Fruit fly (Drosophila melanogaster) whole organism, embryonic: ENCODE results near the gene Gclc.

Experiments used
- Asciz ChIP-seq: fragments of 200-800 bp; sonication (Bioruptor generic); optimal IDR thresholded peaks from 2 replicates; lab custom pipeline; 2017; ENCODE audit warnings: missing biosample characterization, mild to moderate bottlenecking, missing genetic modification characterization, missing genetic modification reagents
- Atf6 ChIP-seq: fragments of 200-800 bp; sonication (Bioruptor generic); IDR thresholded peaks from 2 replicates; pipeline ENCODE4 v1.3.6; 2022; ENCODE audit warnings: missing biosample characterization, missing genetic modification characterization
- BtbVII ChIP-seq: fragments of 200-800 bp; sonication (Bioruptor generic); optimal IDR thresholded peaks from 3 replicates; lab custom pipeline; 2017; ENCODE audit warnings: missing biosample characterization, mild to moderate bottlenecking, missing genetic modification characterization
- CG10321 ChIP-seq: fragments of 200-800 bp; sonication (Bioruptor generic); IDR thresholded peaks from 2 replicates; pipeline ENCODE4 v1.3.6; 2022; ENCODE audit warnings: missing biosample characterization, missing genetic modification characterization
- CG10543 ChIP-seq: fragments of 200-800 bp; sonication (Bioruptor generic); optimal IDR thresholded peaks from 3 replicates; lab custom pipeline; 2017; ENCODE audit warnings: missing biosample characterization, mild to moderate bottlenecking, missing genetic modification characterization, moderate library complexity
- CG11560 ChIP-seq: fragments of 200-800 bp; sonication (Bioruptor generic); IDR thresholded peaks from 3 replicates; pipeline ENCODE4 v1.3.6; 2022; ENCODE audit warnings: missing biosample characterization, missing genetic modification characterization
- CG12155 ChIP-seq: fragments of 200-800 bp; sonication (Bioruptor generic); optimal IDR thresholded peaks from 3 replicates; lab custom pipeline; 2016; ENCODE audit warnings: missing biosample characterization, missing genetic modification characterization
- CG14667 ChIP-seq: fragments of 200-800 bp; sonication (Bioruptor generic); IDR thresholded peaks from 2 replicates; pipeline ENCODE4 v1.3.6; 2022; ENCODE audit warnings: missing biosample characterization, missing genetic modification characterization
- CG14710 ChIP-seq: fragments of 200-800 bp; sonication (Bioruptor generic); optimal IDR thresholded peaks from 3 replicates; lab custom pipeline; 2019; ENCODE audit warnings: missing biosample characterization, mild to moderate bottlenecking, missing genetic modification characterization, moderate library complexity
- CG15479 ChIP-seq: fragments of 200-800 bp; sonication (Bioruptor generic); optimal IDR thresholded peaks from 3 replicates; lab custom pipeline; 2019; ENCODE audit warnings: missing biosample characterization, mild to moderate bottlenecking, missing genetic modification characterization, moderate library complexity
- CG17568 ChIP-seq: fragments of 200-800 bp; sonication (Bioruptor generic); optimal IDR thresholded peaks from 2 replicates; lab custom pipeline; 2018; ENCODE audit warnings: missing biosample characterization, mild to moderate bottlenecking, missing genetic modification characterization, moderate library complexity
- CG1832 ChIP-seq: fragments of 200-800 bp; sonication (Bioruptor generic); optimal IDR thresholded peaks from 2 replicates; lab custom pipeline; 2017; ENCODE audit warnings: missing biosample characterization, mild to moderate bottlenecking, missing genetic modification characterization, inconsistent platforms
- CG2120 ChIP-seq: fragments of 200-800 bp; sonication (Bioruptor generic); optimal IDR thresholded peaks from 3 replicates; lab custom pipeline; 2016; ENCODE audit warnings: missing biosample characterization, missing genetic modification characterization
- CG30020 ChIP-seq: fragments of 200-800 bp; optimal IDR thresholded peaks from 2 replicates; lab custom pipeline; 2019; ENCODE audit warnings: missing biosample characterization, mild to moderate bottlenecking, missing genetic modification characterization, moderate library complexity
- CG3407 ChIP-seq: fragments of 200-800 bp; sonication (Bioruptor generic); optimal IDR thresholded peaks from 2 replicates; lab custom pipeline; 2018; ENCODE audit warnings: missing biosample characterization, mild to moderate bottlenecking, missing genetic modification characterization
- CG34422 ChIP-seq: fragments of 200-800 bp; sonication (Bioruptor generic); IDR thresholded peaks from 3 replicates; pipeline ENCODE4 v1.3.6; 2022; ENCODE audit warnings: missing biosample characterization, missing genetic modification characterization
- CG4617 ChIP-seq: fragments of 200-800 bp; sonication (Bioruptor generic); optimal IDR thresholded peaks from 3 replicates; lab custom pipeline; 2016; ENCODE audit warnings: missing biosample characterization, missing genetic modification characterization, borderline replicate concordance
- CG4707 ChIP-seq: fragments of 200-800 bp; sonication (Bioruptor generic); optimal IDR thresholded peaks from 2 replicates; lab custom pipeline; 2018; ENCODE audit warnings: missing biosample characterization, mild to moderate bottlenecking, missing genetic modification characterization, moderate library complexity
- CG4854 ChIP-seq: fragments of 200-800 bp; sonication (Bioruptor generic); optimal IDR thresholded peaks from 2 replicates; lab custom pipeline; 2016; ENCODE audit warnings: missing biosample characterization, missing genetic modification characterization, inconsistent platforms
- CG5245 ChIP-seq: fragments of 200-800 bp; sonication (Bioruptor generic); optimal IDR thresholded peaks from 3 replicates; lab custom pipeline; 2016; ENCODE audit warnings: missing biosample characterization, missing genetic modification characterization
- CG6175 ChIP-seq: fragments of 200-800 bp; sonication (Bioruptor generic); IDR thresholded peaks from 3 replicates; pipeline ENCODE4 v1.3.6; 2022; ENCODE audit warnings: missing biosample characterization, missing genetic modification characterization
- CG6254 ChIP-seq: fragments of 200-800 bp; sonication (Bioruptor generic); optimal IDR thresholded peaks from 3 replicates; lab custom pipeline; 2017; ENCODE audit warnings: mild to moderate bottlenecking, missing biosample characterization, missing genetic modification reagents, missing genetic modification characterization
- CG7745 ChIP-seq: fragments of 200-800 bp; sonication (Bioruptor generic); optimal IDR thresholded peaks from 2 replicates; lab custom pipeline; 2018; ENCODE audit warnings: missing biosample characterization, mild to moderate bottlenecking, missing genetic modification characterization, moderate library complexity
- CG7963 ChIP-seq: fragments of 200-800 bp; sonication (Bioruptor generic); IDR thresholded peaks from 3 replicates; pipeline ENCODE4 v1.3.6; 2022; ENCODE audit warnings: missing biosample characterization, missing genetic modification characterization; ENCODE audit not compliant: partially characterized antibody
- CG8089 ChIP-seq: fragments of 200-800 bp; sonication (Bioruptor generic); optimal IDR thresholded peaks from 3 replicates; lab custom pipeline; 2016; ENCODE audit warnings: missing biosample characterization, missing genetic modification characterization
- CG8290 ChIP-seq, 3 experiments: fragments of 200-800 bp; sonication (Bioruptor generic); optimal IDR thresholded peaks; 2 replicates each; lab custom pipeline; 2016 to 2019; ENCODE audit warnings: missing biosample characterization in 3 of 3, missing genetic modification characterization in 3 of 3, mild to moderate bottlenecking in 2 of 3, moderate library complexity in 1 of 3
- Eip74EF ChIP-seq, 2 experiments: fragments of 200-800 bp in 1 of 2; fragments of >200 bp in 1 of 2; sonication (Bioruptor generic) in 1 of 2; optimal IDR thresholded peaks; 2 replicates each; lab custom pipeline; 2017 to 2019; ENCODE audit warnings: missing biosample characterization in 2 of 2, missing genetic modification characterization in 2 of 2, mild to moderate bottlenecking in 1 of 2, moderate library complexity in 1 of 2
- HLH4C ChIP-seq: fragments of 200-800 bp; sonication (Bioruptor generic); IDR thresholded peaks from 3 replicates; pipeline ENCODE4 v1.3.6; 2022; ENCODE audit warnings: missing biosample characterization, missing genetic modification characterization; ENCODE audit not compliant: partially characterized antibody
- HmgZ ChIP-seq: fragments of 200-800 bp; sonication (Bioruptor generic); optimal IDR thresholded peaks from 2 replicates; lab custom pipeline; 2018; ENCODE audit warnings: missing biosample characterization, mild to moderate bottlenecking, missing genetic modification characterization
- Nf-YC ChIP-seq: fragments of 200-800 bp; optimal IDR thresholded peaks from 3 replicates; lab custom pipeline; 2019; ENCODE audit warnings: missing biosample characterization, mild to moderate bottlenecking, missing genetic modification characterization, moderate library complexity
- Spps ChIP-seq: fragments of 200-800 bp; sonication (Bioruptor generic); optimal IDR thresholded peaks from 2 replicates; lab custom pipeline; 2018; ENCODE audit warnings: missing biosample characterization, mild to moderate bottlenecking, missing genetic modification characterization
- Stat92E ChIP-seq, 3 experiments: fragments of >200 bp in 2 of 3; fragments of 200-800 bp in 1 of 3; sonication (Bioruptor generic) in 1 of 3; optimal IDR thresholded peaks; 2 replicates each; lab custom pipeline; 2017 to 2019; ENCODE audit warnings: missing biosample characterization in 3 of 3, missing genetic modification characterization in 3 of 3, mild to moderate bottlenecking in 1 of 3, moderate library complexity in 1 of 3
- ap ChIP-seq: fragments of 200-800 bp; sonication (Bioruptor generic); IDR thresholded peaks from 2 replicates; pipeline ENCODE4 v1.3.6; 2022; ENCODE audit warnings: missing biosample characterization, missing genetic modification characterization
- ci ChIP-seq: fragments of 200-800 bp; sonication (Bioruptor generic); IDR thresholded peaks from 3 replicates; pipeline ENCODE4 v1.3.6; 2022; ENCODE audit warnings: missing biosample characterization, missing genetic modification characterization
- crc ChIP-seq: fragments of 200-800 bp; sonication (Bioruptor generic); optimal IDR thresholded peaks from 2 replicates; lab custom pipeline; 2016; ENCODE audit warnings: missing biosample characterization, missing genetic modification characterization
- dmrt11E ChIP-seq: fragments of 200-800 bp; sonication (Bioruptor generic); optimal IDR thresholded peaks from 3 replicates; lab custom pipeline; 2018; ENCODE audit warnings: missing biosample characterization, mild to moderate bottlenecking, missing genetic modification characterization, moderate library complexity
- emc ChIP-seq: fragments of 200-800 bp; sonication (Bioruptor generic); optimal IDR thresholded peaks from 2 replicates; lab custom pipeline; 2016; ENCODE audit warnings: missing biosample characterization, missing genetic modification characterization
- eyg ChIP-seq: fragments of 200-800 bp; sonication (Bioruptor generic); optimal IDR thresholded peaks from 3 replicates; lab custom pipeline; 2016; ENCODE audit warnings: missing biosample characterization, missing genetic modification characterization
- fd3F ChIP-seq: fragments of 200-800 bp; sonication (Bioruptor generic); optimal IDR thresholded peaks from 2 replicates; lab custom pipeline; 2018; ENCODE audit warnings: missing biosample characterization, mild to moderate bottlenecking, missing genetic modification characterization, moderate library complexity
- lab ChIP-seq: fragments of 200-800 bp; sonication (Bioruptor generic); optimal IDR thresholded peaks from 3 replicates; lab custom pipeline; 2017; ENCODE audit warnings: missing biosample characterization, missing genetic modification characterization, mild to moderate bottlenecking, moderate library complexity, missing genetic modification reagents
- lov ChIP-seq, 2 experiments: fragments of 200-800 bp in 1 of 2; fragments of >200 bp in 1 of 2; sonication (Bioruptor generic) in 1 of 2; IDR thresholded peaks in 1 of 2; optimal IDR thresholded peaks in 1 of 2; 2 replicates in 1 of 2; 3 replicates in 1 of 2; pipeline versions ENCODE4 v1.3.6 to Lab custom; 2017 to 2022; ENCODE audit warnings: missing biosample characterization in 1 of 2, missing genetic modification characterization in 1 of 2
- pita ChIP-seq: fragments of 200-800 bp; sonication (Bioruptor generic); optimal IDR thresholded peaks from 2 replicates; lab custom pipeline; 2017; ENCODE audit warnings: missing biosample characterization, mild to moderate bottlenecking, missing genetic modification characterization
- pnt ChIP-seq: fragments of 200-800 bp; sonication (Bioruptor generic); optimal IDR thresholded peaks from 3 replicates; lab custom pipeline; 2016; ENCODE audit warnings: missing biosample characterization, missing genetic modification characterization
- pzg ChIP-seq: fragments of 200-800 bp; sonication (Bioruptor generic); optimal IDR thresholded peaks from 3 replicates; lab custom pipeline; 2018; ENCODE audit warnings: missing biosample characterization, mild to moderate bottlenecking, missing genetic modification characterization, moderate library complexity
- sim ChIP-seq: fragments of 200-800 bp; sonication (Bioruptor generic); IDR thresholded peaks from 2 replicates; pipeline ENCODE4 v1.3.6; 2022; ENCODE audit warnings: missing biosample characterization, missing genetic modification characterization
- slbo ChIP-seq: fragments of 200-800 bp; sonication (Bioruptor generic); IDR thresholded peaks from 2 replicates; pipeline ENCODE4 v1.3.6; 2022; ENCODE audit warnings: missing biosample characterization, missing genetic modification characterization
- sr ChIP-seq: fragments of 200-800 bp; sonication (Bioruptor generic); IDR thresholded peaks from 3 replicates; pipeline ENCODE4 v1.3.6; 2022; ENCODE audit warnings: missing biosample characterization, missing genetic modification characterization
- trem ChIP-seq: fragments of 200-800 bp; optimal IDR thresholded peaks from 3 replicates; lab custom pipeline; 2019; ENCODE audit warnings: missing biosample characterization, mild to moderate bottlenecking, missing genetic modification characterization, moderate library complexity
- twi ChIP-seq: fragments of 200-800 bp; optimal IDR thresholded peaks from 2 replicates; lab custom pipeline; 2019; ENCODE audit warnings: missing biosample characterization, mild to moderate bottlenecking, missing genetic modification characterization, moderate library complexity
- wek ChIP-seq: fragments of 200-800 bp; sonication (Bioruptor generic); optimal IDR thresholded peaks from 3 replicates; lab custom pipeline; 2018; ENCODE audit warnings: missing biosample characterization, mild to moderate bottlenecking, missing genetic modification characterization, moderate library complexity

Gclc gene

dm6 chrX:8060921-8061270 lies 55.1 kb downstream of the Gclc start (continued):
- peak; percentile 98 for TF ChIP-seq CG1832 (GFP tag; lab: Kevin White, UChicago)
- no peak for TF ChIP-seq CG10543
- TF ChIP-seq CG5245, result no peak
- TF ChIP-seq CG12155 (GFP tag; lab: Kevin White, UChicago), result no peak
- peak; percentile 99 for TF ChIP-seq CG10321
- TF ChIP-seq CG4854 (GFP tag; lab: Kevin White, UChicago), result no peak
- TF ChIP-seq Atf6 (GFP tag; lab: Robert Waterston, UW), result no peak
- no peak for TF ChIP-seq lov (optimal IDR thresholded peaks at IDR 0.05; lab: Kevin White, UChicago)
- no peak for TF ChIP-seq lov (GFP tag; IDR thresholded peaks at IDR 0.05; lab: Robert Waterston, UW)
- no peak for TF ChIP-seq twi
- no peak for TF ChIP-seq ap (GFP tag; lab: Robert Waterston, UW)
- TF ChIP-seq CG14710 (tag; lab: Kevin White, UChicago), result no peak
- no peak for TF ChIP-seq CG11560
- no peak for TF ChIP-seq pzg (GFP tag; lab: Kevin White, UChicago)
- no peak for TF ChIP-seq CG15479
- TF ChIP-seq CG17568 (GFP tag; lab: Kevin White, UChicago), result no peak
- no peak for TF ChIP-seq pita (GFP tag; lab: Kevin White, UChicago)
- no peak for TF ChIP-seq CG30020
- TF ChIP-seq CG2120 (GFP tag; lab: Kevin White, UChicago), result no peak
- TF ChIP-seq emc (GFP tag; lab: Kevin White, UChicago), result no peak
- TF ChIP-seq Eip74EF (GFP tag; optimal IDR thresholded peaks at IDR 0.05; lab: Kevin White, UChicago), result peak in 1 of 2 experiments; percentile 27
- TF ChIP-seq HmgZ, result peak; percentile 1
- no peak for TF ChIP-seq Asciz (GFP tag; lab: Kevin White, UChicago)
- no peak for TF ChIP-seq HLH4C (GFP tag; lab: Robert Waterston, UW)
- no peak for TF ChIP-seq lab (GFP tag; lab: Kevin White, UChicago)
- TF ChIP-seq CG4617 (GFP tag; lab: Kevin White, UChicago), result no peak
- no peak for TF ChIP-seq eyg (GFP tag; lab: Kevin White, UChicago)
- TF ChIP-seq trem, result no peak
- no peak for TF ChIP-seq sr
- no peak for TF ChIP-seq CG6175 (GFP tag; lab: Robert Waterston, UW)
- peak; percentile 3 for TF ChIP-seq CG7745
- TF ChIP-seq pnt (GFP tag; lab: Kevin White, UChicago), result no peak
- TF ChIP-seq slbo, result no peak
- no peak for TF ChIP-seq wek (GFP tag; lab: Kevin White, UChicago)
- no peak for TF ChIP-seq Spps
- no peak for TF ChIP-seq fd3F (GFP tag; lab: Kevin White, UChicago)
- TF ChIP-seq CG14667 (GFP tag; lab: Robert Waterston, UW), result no peak
- peak; percentile 60; the same call in 2 of the 3 replicates for TF ChIP-seq ci (GFP tag; lab: Robert Waterston, UW)
- peak; percentile 2 for TF ChIP-seq CG4707 (GFP tag; lab: Kevin White, UChicago)
- TF ChIP-seq CG8089 (GFP tag; lab: Kevin White, UChicago), result no peak
- no peak for TF ChIP-seq Stat92E (GFP tag; optimal IDR thresholded peaks at IDR 0.05; lab: Kevin White, UChicago)
- TF ChIP-seq dmrt11E (tag; lab: Kevin White, UChicago), result no peak
- no peak for TF ChIP-seq CG7963
- TF ChIP-seq BtbVII, result no peak
- TF ChIP-seq sim (GFP tag; lab: Robert Waterston, UW), result no peak
- no peak for TF ChIP-seq CG8290 (GFP tag; optimal IDR thresholded peaks at IDR 0.05; lab: Kevin White, UChicago)
- TF ChIP-seq CG8290 (tag; optimal IDR thresholded peaks at IDR 0.05; lab: Kevin White, UChicago), result peak in 1 of 2 experiments; percentile 44
- peak; percentile 28 for TF ChIP-seq Nf-YC
- TF ChIP-seq crc (GFP tag; lab: Kevin White, UChicago), result no peak
- no peak for TF ChIP-seq CG3407 (GFP tag; lab: Kevin White, UChicago)
- peak; percentile 22; the same call in 1 of the 3 replicates for TF ChIP-seq CG34422
- TF ChIP-seq CG6254 (GFP tag; lab: Kevin White, UChicago), result peak; percentile 26
